Worm (Caenorhabditis elegans): ENCODE measurements around the gene his-64.

DNA sequence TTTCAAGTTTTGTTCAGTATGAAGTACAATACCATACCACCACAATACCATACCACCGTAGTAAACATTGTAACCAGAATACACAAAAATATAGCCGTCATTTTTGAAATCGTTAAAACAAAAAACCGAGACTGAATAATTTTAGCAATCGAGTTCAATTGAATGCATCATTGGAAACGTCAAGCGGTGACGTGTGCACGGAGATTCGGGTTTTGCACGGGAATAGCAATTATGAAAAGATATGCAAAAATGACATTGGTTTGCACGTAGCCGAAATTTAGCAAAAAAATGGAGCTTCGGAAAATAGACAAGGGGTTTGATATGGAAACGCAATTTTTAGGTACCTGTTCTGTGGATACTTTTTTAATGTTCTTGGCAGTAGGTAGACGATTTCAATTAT lies 8.0 kb downstream of the his-64 start, which contains the start of gene F22B3.10:
- TF ChIP-seq dao-5 (tag; optimal IDR thresholded peaks at IDR 0.05) (no peak), him-1 (tag; optimal IDR thresholded peaks at IDR 0.05) (no peak)
